Fruit fly (Drosophila melanogaster) whole organism, embryonic: ENCODE results near the gene CG32647.
A peak's percentile ranks its signal among the peaks of the same experiment; 100 is the strongest.

ENCODE experiments used
- ATbp ChIP-seq: fragments of 200-800 bp; sonication (Bioruptor generic); optimal IDR thresholded peaks from 2 replicates; lab custom pipeline; 2017; ENCODE audit warnings: missing biosample characterization, mild to moderate bottlenecking, missing genetic modification characterization, missing genetic modification reagents
- Ada2b ChIP-seq: fragments of 200-800 bp; sonication (Bioruptor generic); IDR thresholded peaks from 2 replicates; pipeline ENCODE4 v1.3.6; 2022; ENCODE audit warnings: missing biosample characterization, missing genetic modification characterization
- Blimp-1 ChIP-seq: fragments of 200-800 bp; sonication (Bioruptor generic); optimal IDR thresholded peaks from 3 replicates; lab custom pipeline; 2018; ENCODE audit warnings: missing biosample characterization, missing genetic modification characterization, mild to moderate bottlenecking, moderate library complexity, missing genetic modification reagents
- CG10267 ChIP-seq: fragments of 200-800 bp; sonication (Bioruptor generic); optimal IDR thresholded peaks from 2 replicates; lab custom pipeline; 2018; ENCODE audit warnings: missing biosample characterization, mild to moderate bottlenecking, missing genetic modification characterization, moderate library complexity
- CG10462 ChIP-seq: fragments of 200-800 bp; sonication (Bioruptor generic); optimal IDR thresholded peaks from 2 replicates; lab custom pipeline; 2016; ENCODE audit warnings: missing biosample characterization, missing genetic modification characterization
- CG10565 ChIP-seq: fragments of 200-800 bp; sonication (Bioruptor generic); optimal IDR thresholded peaks from 3 replicates; lab custom pipeline; 2016; ENCODE audit warnings: missing biosample characterization, mild to moderate bottlenecking, missing genetic modification characterization
- CG14014 ChIP-seq: fragments of 200-800 bp; sonication (Bioruptor generic); IDR thresholded peaks from 2 replicates; pipeline ENCODE4 v1.3.6; 2022; ENCODE audit warnings: missing biosample characterization, missing genetic modification characterization
- CG1647 ChIP-seq: fragments of 200-800 bp; sonication (Bioruptor generic); optimal IDR thresholded peaks from 3 replicates; lab custom pipeline; 2016; ENCODE audit warnings: missing biosample characterization, missing genetic modification characterization
- CG17186 ChIP-seq: fragments of 200-800 bp; sonication (Bioruptor generic); optimal IDR thresholded peaks from 3 replicates; lab custom pipeline; 2017; ENCODE audit warnings: missing biosample characterization, missing genetic modification reagents, missing genetic modification characterization
- CG2120 ChIP-seq: fragments of 200-800 bp; sonication (Bioruptor generic); optimal IDR thresholded peaks from 3 replicates; lab custom pipeline; 2016; ENCODE audit warnings: missing biosample characterization, missing genetic modification characterization
- CG31224 ChIP-seq: fragments of 200-800 bp; sonication (Bioruptor generic); IDR thresholded peaks from 2 replicates; pipeline ENCODE4 v1.3.6; 2022; ENCODE audit warnings: missing biosample characterization, missing genetic modification characterization
- CG42726 ChIP-seq: fragments of 200-800 bp; sonication (Bioruptor generic); IDR thresholded peaks from 2 replicates; pipeline ENCODE4 v1.3.6; 2022; ENCODE audit warnings: missing biosample characterization, missing genetic modification characterization; ENCODE audit not compliant: partially characterized antibody
- CG4282 ChIP-seq: fragments of 200-800 bp; sonication (Bioruptor generic); optimal IDR thresholded peaks from 2 replicates; lab custom pipeline; 2016; ENCODE audit warnings: missing biosample characterization, missing genetic modification characterization
- CG5245 ChIP-seq: fragments of 200-800 bp; sonication (Bioruptor generic); optimal IDR thresholded peaks from 3 replicates; lab custom pipeline; 2016; ENCODE audit warnings: missing biosample characterization, missing genetic modification characterization
- CG6654 ChIP-seq: fragments of 200-800 bp; sonication (Bioruptor generic); optimal IDR thresholded peaks from 2 replicates; lab custom pipeline; 2017; ENCODE audit warnings: missing biosample characterization, mild to moderate bottlenecking, missing genetic modification characterization
- CG6813 ChIP-seq: fragments of 200-800 bp; sonication (Bioruptor generic); optimal IDR thresholded peaks from 2 replicates; lab custom pipeline; 2017; ENCODE audit warnings: missing biosample characterization, missing genetic modification characterization, mild to moderate bottlenecking, moderate library complexity, missing genetic modification reagents
- CG6854 ChIP-seq: fragments of 200-800 bp; sonication (Bioruptor generic); optimal IDR thresholded peaks from 3 replicates; lab custom pipeline; 2017; ENCODE audit warnings: missing biosample characterization, mild to moderate bottlenecking, missing genetic modification characterization
- CG7372 ChIP-seq: fragments of 200-800 bp; sonication (Bioruptor generic); IDR thresholded peaks from 2 replicates; pipeline ENCODE4 v1.3.6; 2022; ENCODE audit warnings: missing biosample characterization, missing genetic modification characterization
- CG7963 ChIP-seq: fragments of 200-800 bp; sonication (Bioruptor generic); IDR thresholded peaks from 3 replicates; pipeline ENCODE4 v1.3.6; 2022; ENCODE audit warnings: missing biosample characterization, missing genetic modification characterization; ENCODE audit not compliant: partially characterized antibody
- CG9437 ChIP-seq: fragments of 200-800 bp; sonication (Bioruptor generic); optimal IDR thresholded peaks from 2 replicates; lab custom pipeline; 2018; ENCODE audit warnings: missing biosample characterization, mild to moderate bottlenecking, missing genetic modification characterization
- CG9817 ChIP-seq: fragments of 200-800 bp; sonication (Bioruptor generic); optimal IDR thresholded peaks from 2 replicates; lab custom pipeline; 2018; ENCODE audit warnings: missing biosample characterization, mild to moderate bottlenecking, missing genetic modification characterization, moderate library complexity
- Camta ChIP-seq: fragments of 200-800 bp; sonication (Bioruptor generic); optimal IDR thresholded peaks from 2 replicates; lab custom pipeline; 2016; ENCODE audit warnings: missing biosample characterization, missing genetic modification characterization
- Chrac-16 ChIP-seq: fragments of 200-800 bp; sonication (Bioruptor generic); optimal IDR thresholded peaks from 3 replicates; lab custom pipeline; 2016; ENCODE audit warnings: missing biosample characterization, missing genetic modification characterization
- CkIIα-i1 ChIP-seq: fragments of 200-800 bp; sonication (Bioruptor generic); IDR thresholded peaks from 2 replicates; pipeline ENCODE4 v1.3.6; 2022; ENCODE audit warnings: missing biosample characterization, missing genetic modification characterization
- Doc3 ChIP-seq: fragments of 200-800 bp; sonication (Bioruptor generic); IDR thresholded peaks from 3 replicates; pipeline ENCODE4 v1.3.6; 2022; ENCODE audit warnings: missing biosample characterization, missing genetic modification characterization; ENCODE audit not compliant: partially characterized antibody
- HLH54F ChIP-seq: fragments of 200-800 bp; sonication (Bioruptor generic); optimal IDR thresholded peaks from 3 replicates; lab custom pipeline; 2016; ENCODE audit warnings: missing biosample characterization, missing genetic modification characterization
- HLHmδ ChIP-seq: fragments of 200-800 bp; sonication (Bioruptor generic); optimal IDR thresholded peaks from 2 replicates; lab custom pipeline; 2018; ENCODE audit warnings: missing biosample characterization, mild to moderate bottlenecking, missing genetic modification characterization, moderate library complexity
- Hmr ChIP-seq: fragments of 200-800 bp; sonication (Bioruptor generic); optimal IDR thresholded peaks from 3 replicates; lab custom pipeline; 2017; ENCODE audit warnings: mild to moderate bottlenecking, missing biosample characterization, missing genetic modification reagents, missing genetic modification characterization
- Lpt ChIP-seq: fragments of >200 bp; optimal IDR thresholded peaks from 2 replicates; lab custom pipeline; 2018; ENCODE audit warnings: missing biosample characterization, missing genetic modification characterization
- Nf-YC ChIP-seq: fragments of 200-800 bp; optimal IDR thresholded peaks from 3 replicates; lab custom pipeline; 2019; ENCODE audit warnings: missing biosample characterization, mild to moderate bottlenecking, missing genetic modification characterization, moderate library complexity
- Sox102F ChIP-seq: fragments of 200-800 bp; sonication (Bioruptor generic); optimal IDR thresholded peaks from 2 replicates; lab custom pipeline; 2018; ENCODE audit warnings: missing biosample characterization, mild to moderate bottlenecking, missing genetic modification characterization, moderate library complexity
- Sry-δ ChIP-seq: fragments of 200-800 bp; sonication (Bioruptor generic); optimal IDR thresholded peaks from 2 replicates; lab custom pipeline; 2016; ENCODE audit warnings: missing biosample characterization, missing genetic modification characterization
- Xrp1 ChIP-seq: fragments of 200-800 bp; sonication (Bioruptor generic); IDR thresholded peaks from 2 replicates; pipeline ENCODE4 v1.3.6; 2022; ENCODE audit warnings: missing biosample characterization, missing genetic modification characterization
- caup ChIP-seq: fragments of 200-800 bp; sonication (Bioruptor generic); optimal IDR thresholded peaks from 3 replicates; lab custom pipeline; 2017; ENCODE audit warnings: missing biosample characterization, mild to moderate bottlenecking, missing genetic modification characterization, moderate library complexity; ENCODE audit not compliant: severe bottlenecking
- cwo ChIP-seq: fragments of 200-800 bp; sonication (Bioruptor generic); optimal IDR thresholded peaks from 3 replicates; lab custom pipeline; 2017; ENCODE audit warnings: missing biosample characterization, missing genetic modification characterization, mild to moderate bottlenecking, moderate library complexity, missing genetic modification reagents
- danr ChIP-seq: fragments of 200-800 bp; sonication (Bioruptor generic); IDR thresholded peaks from 2 replicates; pipeline ENCODE4 v1.3.6; 2022; ENCODE audit warnings: missing biosample characterization, missing genetic modification characterization
- dpn ChIP-seq, 2 experiments: fragments of 200-800 bp; sonication (Bioruptor generic); optimal IDR thresholded peaks; 3 replicates each; lab custom pipeline; 2016; ENCODE audit warnings: missing biosample characterization in 2 of 2, missing genetic modification characterization in 2 of 2
- gfzf ChIP-seq: fragments of 200-800 bp; sonication (Bioruptor generic); optimal IDR thresholded peaks from 2 replicates; lab custom pipeline; 2016; ENCODE audit warnings: missing biosample characterization, mild to moderate bottlenecking, missing genetic modification characterization, moderate library complexity
- hbn ChIP-seq: fragments of 200-800 bp; sonication (Bioruptor generic); IDR thresholded peaks from 2 replicates; pipeline ENCODE4 v1.3.6; 2022; ENCODE audit warnings: missing biosample characterization, missing genetic modification characterization; ENCODE audit not compliant: partially characterized antibody
- jumu ChIP-seq: fragments of 200-800 bp; sonication (Bioruptor generic); optimal IDR thresholded peaks from 3 replicates; lab custom pipeline; 2016; ENCODE audit warnings: missing biosample characterization, missing genetic modification characterization
- lola ChIP-seq, 3 experiments: fragments of >200 bp in 2 of 3; fragments of 200-800 bp in 1 of 3; sonication (Bioruptor generic) in 1 of 3; optimal IDR thresholded peaks; 2 replicates each; lab custom pipeline; 2017 to 2019; ENCODE audit warnings: missing biosample characterization in 3 of 3, missing genetic modification characterization in 3 of 3, mild to moderate bottlenecking in 1 of 3, moderate library complexity in 1 of 3
- prd ChIP-seq, 3 experiments: fragments of >200 bp in 2 of 3; fragments of 200-800 bp in 1 of 3; sonication (Bioruptor generic) in 1 of 3; optimal IDR thresholded peaks in 2 of 3; IDR thresholded peaks in 1 of 3; 2 replicates in 2 of 3; 3 replicates in 1 of 3; pipeline versions ENCODE4 v1.3.6 to Lab custom; 2017 to 2022; ENCODE audit warnings: missing biosample characterization in 1 of 3, missing genetic modification characterization in 1 of 3
- pros ChIP-seq: fragments of 200-800 bp; sonication (Bioruptor generic); optimal IDR thresholded peaks from 3 replicates; lab custom pipeline; 2019; ENCODE audit warnings: missing biosample characterization, mild to moderate bottlenecking, missing genetic modification characterization, moderate library complexity
- pzg ChIP-seq: fragments of 200-800 bp; sonication (Bioruptor generic); optimal IDR thresholded peaks from 3 replicates; lab custom pipeline; 2018; ENCODE audit warnings: missing biosample characterization, mild to moderate bottlenecking, missing genetic modification characterization, moderate library complexity
- salm ChIP-seq: fragments of 200-800 bp; sonication (Bioruptor generic); optimal IDR thresholded peaks from 2 replicates; lab custom pipeline; 2018; ENCODE audit warnings: missing biosample characterization, mild to moderate bottlenecking, missing genetic modification characterization
- seq ChIP-seq: fragments of 200-800 bp; sonication (Bioruptor generic); IDR thresholded peaks from 2 replicates; pipeline ENCODE4 v1.3.6; 2022; ENCODE audit warnings: missing biosample characterization, missing genetic modification characterization
- sr ChIP-seq: fragments of 200-800 bp; sonication (Bioruptor generic); IDR thresholded peaks from 3 replicates; pipeline ENCODE4 v1.3.6; 2022; ENCODE audit warnings: missing biosample characterization, missing genetic modification characterization
- twi ChIP-seq: fragments of 200-800 bp; optimal IDR thresholded peaks from 2 replicates; lab custom pipeline; 2019; ENCODE audit warnings: missing biosample characterization, mild to moderate bottlenecking, missing genetic modification characterization, moderate library complexity

Gene CG32647

DNA sequence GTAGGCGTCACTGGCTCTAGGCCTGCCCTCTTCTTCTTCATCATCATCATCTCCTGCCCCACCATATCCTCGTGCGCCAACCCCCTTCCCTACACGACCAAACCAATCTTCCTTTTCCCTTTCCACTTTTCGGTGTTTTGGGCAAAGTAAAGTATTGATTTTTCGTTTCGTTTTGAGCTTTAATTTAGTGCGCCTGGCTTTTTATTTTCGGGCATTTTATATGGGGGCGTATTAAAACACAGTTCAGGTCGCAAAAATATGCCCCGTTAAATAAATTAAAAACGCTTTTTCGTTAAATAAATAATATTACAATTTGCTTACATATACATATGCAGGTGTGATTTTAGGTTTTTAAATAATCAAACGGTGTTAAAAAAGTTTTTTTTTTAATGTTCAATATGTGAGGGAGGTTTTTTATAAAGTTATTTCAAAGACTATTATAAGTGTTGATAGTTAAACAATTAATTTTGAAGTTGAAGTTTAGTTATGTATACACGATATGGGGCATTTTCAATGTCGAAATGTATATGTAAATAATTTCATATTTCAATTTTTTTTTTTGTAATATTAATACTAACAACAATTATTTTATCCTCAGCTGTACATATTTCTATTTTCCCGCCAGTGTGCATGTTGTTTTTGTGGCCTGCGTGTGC lies 46.9 kb downstream of the CG32647 start (continued):
- TF ChIP-seq pros (no peak), CG31224 (GFP tag; lab: Robert Waterston, UW) (peak; percentile 22; the same call in 1 of the 2 replicates), CG7372 (GFP tag; lab: Robert Waterston, UW) (no peak), danr (GFP tag; lab: Robert Waterston, UW) (no peak), jumu (GFP tag; lab: Kevin White, UChicago) (no peak), cwo (peak; percentile 62), CG10267 (tag; lab: Kevin White, UChicago) (peak; percentile 71), CG10565 (GFP tag; lab: Kevin White, UChicago) (no peak), CG42726 (GFP tag; lab: Robert Waterston, UW) (no peak), CG9817 (tag; lab: Kevin White, UChicago) (peak; percentile 59), Xrp1 (GFP tag; lab: Robert Waterston, UW) (peak; percentile 68), Nf-YC (tag; lab: Kevin White, UChicago) (peak; percentile 25), twi (tag; lab: Kevin White, UChicago) (peak; percentile 5), CG6813 (GFP tag; lab: Kevin White, UChicago) (peak; percentile 70), pzg (no peak), CG6854 (GFP tag; lab: Kevin White, UChicago) (peak; percentile 60), gfzf (no peak), CG10462 (GFP tag; lab: Kevin White, UChicago) (peak; percentile 20), seq (GFP tag; lab: Robert Waterston, UW) (peak; percentile 55), Camta (GFP tag; lab: Kevin White, UChicago) (peak; percentile 36), CkIIα-i1 (GFP tag; lab: Robert Waterston, UW) (no peak), CG9437 (GFP tag; lab: Kevin White, UChicago) (peak; percentile 86), Sox102F (GFP tag; lab: Kevin White, UChicago) (peak; percentile 87), hbn (GFP tag; lab: Robert Waterston, UW) (no peak), salm (tag; lab: Kevin White, UChicago) (peak; percentile 35), HLH54F (no peak), Chrac-16 (GFP tag; lab: Kevin White, UChicago) (peak; percentile 55), CG4282 (GFP tag; lab: Kevin White, UChicago) (no peak), Blimp-1 (peak; percentile 77), HLHmδ (GFP tag; lab: Kevin White, UChicago) (no peak), CG2120 (GFP tag; lab: Kevin White, UChicago) (peak; percentile 71), Hmr (peak; percentile 80), CG5245 (no peak), Lpt (GFP tag; lab: Kevin White, UChicago) (no peak), CG14014 (GFP tag; lab: Robert Waterston, UW) (peak; percentile 50; the same call in 1 of the 2 replicates), CG1647 (GFP tag; lab: Kevin White, UChicago) (no peak), Sry-δ (no peak), dpn (GFP tag; optimal IDR thresholded peaks at IDR 0.05; lab: Kevin White, UChicago) (peak; percentile 33 to 58), CG6654 (GFP tag; lab: Kevin White, UChicago) (peak; percentile 71), lola (GFP tag; optimal IDR thresholded peaks at IDR 0.05; lab: Kevin White, UChicago) (peak in 1 of 3 experiments; percentile 71), CG17186 (GFP tag; lab: Kevin White, UChicago) (no peak), Doc3 (no peak), ATbp (GFP tag; lab: Kevin White, UChicago) (peak; percentile 64), caup (GFP tag; lab: Kevin White, UChicago) (peak; percentile 56), prd (optimal IDR thresholded peaks at IDR 0.05; lab: Kevin White, UChicago) (no peak), prd (GFP tag; IDR thresholded peaks at IDR 0.05; lab: Robert Waterston, UW) (peak; percentile 50; the same call in 2 of the 3 replicates), sr (GFP tag; lab: Robert Waterston, UW) (no peak; the same call in 2 of the 3 replicates), CG7963 (GFP tag; lab: Robert Waterston, UW) (no peak), Ada2b (GFP tag; lab: Robert Waterston, UW) (0 out of 2 replicates have a peak, but pooled peaks have one; percentile 25)
